Worm (Caenorhabditis elegans) whole organism, L4 larva: ENCODE results near the gene srj-38.
A peak's percentile ranks its signal among the peaks of the same experiment; 100 is the strongest.

ENCODE experiments used
- D1046.2 ChIP-seq: fragments of 200-800 bp; sonication (Bioruptor generic); IDR thresholded peaks from 2 replicates; pipeline ENCODE4 v1.3.6; 2022; ENCODE audit warnings: missing genetic modification characterization, missing compliant biosample characterization
- F44E2.7 ChIP-seq: fragments of 200-800 bp; sonication (Bioruptor generic); IDR thresholded peaks from 2 replicates; pipeline ENCODE4 v2.1.2; 2022; ENCODE audit warnings: missing genetic modification characterization, missing compliant biosample characterization
- T20F7.1 ChIP-seq: fragments of 200-800 bp; sonication (Bioruptor generic); optimal IDR thresholded peaks from 2 replicates; lab custom pipeline; 2018; ENCODE audit warnings: mild to moderate bottlenecking, missing genetic modification characterization, missing compliant biosample characterization
- T26A8.4 ChIP-seq: fragments of 200-800 bp; sonication (Bioruptor generic); IDR thresholded peaks from 2 replicates; pipeline ENCODE4 v1.3.6; 2022; ENCODE audit warnings: missing genetic modification characterization, missing compliant biosample characterization
- Y5F2A.4 ChIP-seq: fragments of 200-800 bp; sonication (Bioruptor generic); optimal IDR thresholded peaks from 2 replicates; lab custom pipeline; 2018; ENCODE audit warnings: mild to moderate bottlenecking, missing genetic modification characterization, missing compliant biosample characterization
- Y75B8A.6 ChIP-seq: fragments of 200-800 bp; sonication (Bioruptor generic); IDR thresholded peaks from 2 replicates; pipeline ENCODE4 v1.3.6; 2022; ENCODE audit warnings: missing genetic modification reagents, missing genetic modification characterization, missing compliant biosample characterization
- ZK337.2 ChIP-seq: fragments of 200-800 bp; sonication (Bioruptor generic); IDR thresholded peaks from 2 replicates; pipeline ENCODE4 v1.3.6; 2022; ENCODE audit warnings: missing genetic modification reagents, missing genetic modification characterization, missing compliant biosample characterization
- ZK546.5 ChIP-seq, 2 experiments: sonication (generic microtip); optimal IDR thresholded peaks; 2 replicates each; lab custom pipeline; 2017; ENCODE audit warnings: missing biosample characterization in 2 of 2, missing genetic modification characterization in 2 of 2
- aly-2 ChIP-seq: sonication (generic microtip); optimal IDR thresholded peaks from 2 replicates; lab custom pipeline; 2018; ENCODE audit warnings: missing biosample characterization, missing genetic modification characterization
- ama-1 ChIP-seq: fragments of 150-350 bp; optimal IDR thresholded peaks from 2 replicates; lab custom pipeline; 2014; ENCODE audit warnings: inconsistent platforms, mixed read lengths
- attf-4 ChIP-seq: sonication (generic microtip); optimal IDR thresholded peaks from 3 replicates; lab custom pipeline; 2017; ENCODE audit warnings: missing biosample characterization, missing genetic modification characterization
- ceh-28 ChIP-seq: fragments of 150-350 bp; optimal IDR thresholded peaks from 2 replicates; lab custom pipeline; 2014; ENCODE audit warnings: missing biosample characterization, missing genetic modification reagents, missing genetic modification characterization
- ceh-62 ChIP-seq: sonication (generic microtip); optimal IDR thresholded peaks from 2 replicates; lab custom pipeline; 2017; ENCODE audit warnings: missing biosample characterization, missing genetic modification characterization
- ceh-82 ChIP-seq: sonication (generic microtip); optimal IDR thresholded peaks from 2 replicates; lab custom pipeline; 2017; ENCODE audit warnings: missing biosample characterization, missing genetic modification characterization
- ctbp-1 ChIP-seq: fragments of 200-800 bp; sonication (Bioruptor generic); IDR thresholded peaks from 2 replicates; pipeline ENCODE4 v1.3.6; 2022; ENCODE audit warnings: missing genetic modification reagents, missing genetic modification characterization, missing compliant biosample characterization
- daf-16 ChIP-seq, 3 experiments: sonication (generic microtip); optimal IDR thresholded peaks; 2 replicates each; lab custom pipeline; 2016 to 2017; ENCODE audit warnings: missing genetic modification characterization in 3 of 3, missing genetic modification reagents in 3 of 3, mild to moderate bottlenecking in 2 of 3, missing compliant biosample characterization in 2 of 3, missing biosample characterization in 1 of 3, moderate library complexity in 1 of 3
- dmd-6 ChIP-seq: fragments of 200-800 bp; sonication (Bioruptor generic); IDR thresholded peaks from 2 replicates; pipeline ENCODE4 v1.3.6; 2022; ENCODE audit warnings: missing genetic modification reagents, missing genetic modification characterization, missing compliant biosample characterization
- dmd-8 ChIP-seq: fragments of 200-800 bp; sonication (Bioruptor generic); IDR thresholded peaks from 2 replicates; pipeline ENCODE4 v1.3.6; 2022; ENCODE audit warnings: missing genetic modification characterization, missing compliant biosample characterization
- dpl-1 ChIP-seq: fragments of 150-350 bp; optimal IDR thresholded peaks from 2 replicates; lab custom pipeline; 2014; ENCODE audit warnings: missing biosample characterization, missing genetic modification reagents, missing genetic modification characterization
- duxl-1 ChIP-seq: sonication (generic microtip); optimal IDR thresholded peaks from 2 replicates; lab custom pipeline; 2016; ENCODE audit warnings: mild to moderate bottlenecking, missing genetic modification characterization, moderate library complexity, missing compliant biosample characterization; ENCODE audit not compliant: poor library complexity
- dve-1 ChIP-seq: sonication (generic microtip); optimal IDR thresholded peaks from 2 replicates; lab custom pipeline; 2017; ENCODE audit warnings: antibody characterized with exemption, mild to moderate bottlenecking, missing genetic modification characterization, missing compliant biosample characterization; ENCODE audit not compliant: insufficient read depth
- egl-27 ChIP-seq: sonication (generic microtip); optimal IDR thresholded peaks from 3 replicates; lab custom pipeline; 2017; ENCODE audit warnings: missing biosample characterization, missing genetic modification reagents, missing genetic modification characterization
- gei-8 ChIP-seq: fragments of 200-800 bp; sonication (Bioruptor generic); optimal IDR thresholded peaks from 2 replicates; lab custom pipeline; 2018; ENCODE audit warnings: mild to moderate bottlenecking, missing genetic modification characterization, missing compliant biosample characterization
- hif-1 ChIP-seq, 2 experiments: sonication (generic microtip); optimal IDR thresholded peaks; 2 replicates each; lab custom pipeline; 2016 to 2017; ENCODE audit warnings: missing compliant biosample characterization in 2 of 2, missing genetic modification characterization in 2 of 2, missing genetic modification reagents in 2 of 2, missing genotype in 2 of 2, mild to moderate bottlenecking in 1 of 2
- hlh-11 ChIP-seq: fragments of 200-800 bp; sonication (Bioruptor generic); optimal IDR thresholded peaks from 2 replicates; lab custom pipeline; 2018; ENCODE audit warnings: mild to moderate bottlenecking, missing genetic modification characterization, missing compliant biosample characterization
- hlh-30 ChIP-seq: sonication (generic microtip); optimal IDR thresholded peaks from 2 replicates; lab custom pipeline; 2017; ENCODE audit warnings: antibody characterized with exemption, mild to moderate bottlenecking, missing genetic modification characterization, missing compliant biosample characterization; ENCODE audit not compliant: insufficient read depth
- lin-13 ChIP-seq: fragments of 150-350 bp; optimal IDR thresholded peaks from 2 replicates; lab custom pipeline; 2014; ENCODE audit warnings: missing biosample characterization, missing genetic modification reagents, missing genetic modification characterization
- lin-15B ChIP-seq: fragments of 150-350 bp; sonication (generic microtip); optimal IDR thresholded peaks from 3 replicates; lab custom pipeline; 2014; ENCODE audit warnings: missing biosample characterization, missing genetic modification characterization
- lin-29 ChIP-seq: fragments of 200-800 bp; sonication (Bioruptor generic); IDR thresholded peaks from 2 replicates; pipeline ENCODE4 v1.3.6; 2022; ENCODE audit warnings: missing genetic modification reagents, missing genetic modification characterization, missing compliant biosample characterization
- lin-38 ChIP-seq: fragments of 200-800 bp; sonication (Bioruptor generic); IDR thresholded peaks from 2 replicates; pipeline ENCODE4 v1.3.6; 2022; ENCODE audit warnings: missing genetic modification reagents, missing genetic modification characterization, missing compliant biosample characterization
- lsy-2 ChIP-seq, 2 experiments: fragments of 150-350 bp in 1 of 2; sonication (generic microtip) in 1 of 2; optimal IDR thresholded peaks; 2 replicates each; lab custom pipeline; 2014 to 2017; ENCODE audit warnings: missing biosample characterization in 2 of 2, missing genetic modification characterization in 2 of 2
- mdl-1 ChIP-seq, 2 experiments: fragments of 150-350 bp in 1 of 2; sonication (generic microtip) in 1 of 2; optimal IDR thresholded peaks; 2 replicates each; lab custom pipeline; 2014 to 2017; ENCODE audit warnings: missing biosample characterization in 2 of 2, missing genetic modification characterization in 2 of 2
- mes-2 ChIP-seq: sonication (generic microtip); optimal IDR thresholded peaks from 2 replicates; lab custom pipeline; 2016; ENCODE audit warnings: missing genotype, mild to moderate bottlenecking, missing genetic modification characterization, missing compliant biosample characterization; ENCODE audit not compliant: poor library complexity, severe bottlenecking
- mxl-3 ChIP-seq: fragments of 200-800 bp; sonication (Bioruptor generic); optimal IDR thresholded peaks from 2 replicates; lab custom pipeline; 2018; ENCODE audit warnings: mild to moderate bottlenecking, missing genetic modification characterization, missing compliant biosample characterization
- nhr-28 ChIP-seq: fragments of 150-350 bp; optimal IDR thresholded peaks from 2 replicates; lab custom pipeline; 2014; ENCODE audit warnings: missing biosample characterization, missing genetic modification characterization
- nhr-42 ChIP-seq: fragments of 200-800 bp; sonication (Bioruptor generic); IDR thresholded peaks from 2 replicates; pipeline ENCODE4 v1.3.6; 2022; ENCODE audit warnings: missing genetic modification characterization, missing compliant biosample characterization
- nhr-48 ChIP-seq: sonication (generic microtip); optimal IDR thresholded peaks from 2 replicates; lab custom pipeline; 2016; ENCODE audit warnings: mild to moderate bottlenecking, missing genetic modification characterization, missing compliant biosample characterization
- nhr-6 ChIP-seq: fragments of 150-350 bp; optimal IDR thresholded peaks from 2 replicates; lab custom pipeline; 2014; ENCODE audit warnings: missing biosample characterization, missing genetic modification characterization
- nhr-77 ChIP-seq: fragments of 150-350 bp; optimal IDR thresholded peaks from 2 replicates; lab custom pipeline; 2014; ENCODE audit warnings: missing biosample characterization, missing genetic modification characterization
- php-3 ChIP-seq: fragments of 200-800 bp; sonication (Bioruptor generic); IDR thresholded peaks from 2 replicates; pipeline ENCODE4 v1.3.6; 2022; ENCODE audit warnings: missing genetic modification reagents, missing genetic modification characterization, missing compliant biosample characterization
- saeg-2 ChIP-seq: fragments of 200-800 bp; sonication (Bioruptor generic); IDR thresholded peaks from 2 replicates; pipeline ENCODE4 v1.3.6; 2022; ENCODE audit warnings: missing genetic modification reagents, missing genetic modification characterization, missing compliant biosample characterization
- spr-1 ChIP-seq: sonication (generic microtip); optimal IDR thresholded peaks from 2 replicates; lab custom pipeline; 2016; ENCODE audit warnings: mild to moderate bottlenecking, missing genetic modification characterization, missing compliant biosample characterization
- spr-3 ChIP-seq: fragments of 200-800 bp; sonication (Bioruptor generic); optimal IDR thresholded peaks from 2 replicates; lab custom pipeline; 2018; ENCODE audit warnings: mild to moderate bottlenecking, missing genetic modification characterization, missing compliant biosample characterization
- tag-97 ChIP-seq: fragments of 200-800 bp; sonication (Bioruptor generic); IDR thresholded peaks from 2 replicates; pipeline ENCODE4 v1.3.6; 2022; ENCODE audit warnings: missing genetic modification characterization, missing compliant biosample characterization
- unc-130 ChIP-seq: sonication (generic microtip); optimal IDR thresholded peaks from 2 replicates; lab custom pipeline; 2016; ENCODE audit warnings: missing genetic modification reagents, missing genetic modification characterization, missing compliant biosample characterization
- zfp-3 ChIP-seq: fragments of 200-800 bp; sonication (Bioruptor generic); conservative IDR thresholded peaks from 2 replicates; pipeline ENCODE4 v1.3.6; 2022; ENCODE audit warnings: missing genetic modification reagents, missing genetic modification characterization, missing compliant biosample characterization
- zip-11 ChIP-seq: fragments of 200-800 bp; sonication (Bioruptor generic); IDR thresholded peaks from 2 replicates; pipeline ENCODE4 v1.3.6; 2022; ENCODE audit warnings: missing genetic modification characterization, missing compliant biosample characterization

The srj-38 gene

DNA sequence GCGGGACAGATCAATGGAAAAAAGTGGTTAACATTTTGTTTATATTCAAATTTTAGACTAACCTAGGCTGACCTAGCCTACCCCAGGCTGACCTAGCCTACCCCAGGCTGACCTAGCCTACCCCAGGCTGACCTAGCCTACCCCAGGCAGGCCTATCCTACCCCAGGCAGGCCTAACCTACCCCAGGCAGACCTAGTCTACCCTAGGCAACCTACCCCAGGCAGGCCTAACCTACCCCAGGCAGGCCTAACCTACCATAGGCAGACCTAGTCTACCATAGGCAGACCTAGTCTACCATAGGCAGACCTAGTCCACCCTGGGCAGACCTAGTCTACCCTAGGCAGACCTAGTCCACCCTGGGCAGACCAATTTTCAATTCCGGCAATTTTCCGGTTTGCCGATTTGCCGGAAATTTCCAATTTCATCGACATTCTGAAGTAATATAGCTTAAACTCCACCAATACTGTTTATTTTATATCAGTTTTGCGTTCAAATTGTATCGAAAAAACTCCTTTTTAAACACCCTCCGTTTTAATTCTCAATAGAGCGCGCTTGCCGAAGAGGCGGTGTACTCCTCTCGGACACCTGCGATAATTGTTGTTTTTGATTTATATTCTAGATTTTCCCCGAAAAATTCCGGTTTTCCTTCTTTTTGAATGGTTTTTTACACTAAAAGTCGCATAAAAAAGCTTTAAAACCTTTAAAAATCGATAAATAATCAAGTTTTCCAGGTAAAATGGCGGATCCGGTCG is 20.2 kb upstream of the srj-38 start, which contains the start of gene trm-2A (continued):
- TF ChIP-seq dpl-1 (GFP tag; lab: Kevin White, UChicago) = peak; percentile 95
- TF ChIP-seq tag-97 (GFP tag; lab: Robert Waterston, UW) = no peak
- peak; percentile 12 for TF ChIP-seq nhr-6

DNA sequence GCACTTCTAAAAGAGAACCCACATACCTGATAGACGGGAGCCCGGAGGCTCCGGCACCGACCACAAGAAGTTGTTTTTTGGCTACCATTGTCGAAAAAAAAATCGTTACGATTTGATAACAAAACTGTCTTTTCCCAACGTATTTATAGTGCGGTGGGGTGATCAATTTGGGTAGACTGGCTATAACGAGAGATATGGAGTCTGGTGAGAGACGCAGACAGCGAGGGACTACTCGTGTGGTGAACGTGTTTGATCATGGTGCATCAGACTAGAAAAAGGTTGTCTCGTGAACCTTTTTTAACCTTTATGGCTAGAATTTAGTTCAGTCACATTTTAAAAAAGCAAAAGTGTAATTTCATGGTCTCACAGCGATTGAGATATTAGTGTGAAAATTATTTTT is 19.2 kb upstream of the srj-38 start, which contains the start of gene fmo-5:
fmo-5 (minus strand) TSS at position 206 of the 400 bp plus-strand sequence.
- TF ChIP-seq tag-97 (GFP tag; lab: Robert Waterston, UW) (no peak), nhr-28 (tag; lab: Kevin White, UChicago) (peak; percentile 84), php-3 (GFP tag; lab: Robert Waterston, UW) (peak; percentile 50; the same call in 1 of the 2 replicates), ama-1 (no peak), nhr-77 (tag; lab: Kevin White, UChicago) (peak; percentile 51), hlh-30 (tag; lab: Kevin White, UChicago) (peak; percentile 96), dmd-8 (GFP tag; lab: Robert Waterston, UW) (no peak), ZK546.5 (tag; optimal IDR thresholded peaks at IDR 0.05; lab: Kevin White, UChicago) (no peak), ceh-28 (no peak), Y5F2A.4 (GFP tag; lab: Kevin White, UChicago) (no peak), mes-2 (tag; lab: Kevin White, UChicago) (peak; percentile 64), zip-11 (GFP tag; lab: Robert Waterston, UW) (no peak), lin-13 (GFP tag; lab: Kevin White, UChicago) (no peak), T20F7.1 (GFP tag; lab: Kevin White, UChicago) (no peak), mdl-1 (tag; optimal IDR thresholded peaks at IDR 0.05; lab: Kevin White, UChicago) (peak; percentile 48 to 91), duxl-1 (tag; lab: Kevin White, UChicago) (no peak), ZK337.2 (GFP tag; lab: Robert Waterston, UW) (no peak), dpl-1 (GFP tag; lab: Kevin White, UChicago) (peak; percentile 47), egl-27 (no peak), saeg-2 (GFP tag; lab: Robert Waterston, UW) (no peak), hif-1 (tag; optimal IDR thresholded peaks at IDR 0.05; lab: Kevin White, UChicago) (no peak), ceh-82 (tag; lab: Kevin White, UChicago) (no peak), nhr-48 (peak; percentile 2), ctbp-1 (GFP tag; lab: Robert Waterston, UW) (no peak), gei-8 (no peak), hlh-11 (tag; lab: Kevin White, UChicago) (peak; percentile 57), nhr-42 (0 out of 2 replicates have a peak, but pooled peaks have one; percentile 31), dmd-6 (GFP tag; lab: Robert Waterston, UW) (peak; percentile 75), F44E2.7 (no peak), Y75B8A.6 (no peak), nhr-6 (no peak), lsy-2 (tag; optimal IDR thresholded peaks at IDR 0.05; lab: Kevin White, UChicago) (no peak), daf-16 (GFP tag; optimal IDR thresholded peaks at IDR 0.05; lab: Kevin White, UChicago) (no peak), daf-16 (tag; optimal IDR thresholded peaks at IDR 0.05; lab: Kevin White, UChicago) (peak; percentile 51), spr-3 (GFP tag; lab: Kevin White, UChicago) (no peak), unc-130 (no peak), lin-29 (GFP tag; lab: Robert Waterston, UW) (no peak), mxl-3 (GFP tag; lab: Kevin White, UChicago) (peak; percentile 65), D1046.2 (GFP tag; lab: Robert Waterston, UW) (no peak), lin-15B (tag; lab: Kevin White, UChicago) (no peak), zfp-3 (GFP tag; lab: Robert Waterston, UW) (no peak), aly-2 (no peak), lin-38 (GFP tag; lab: Robert Waterston, UW) (peak; percentile 65; the same call in 1 of the 2 replicates), spr-1 (tag; lab: Kevin White, UChicago) (no peak), T26A8.4 (0 out of 2 replicates have a peak, but pooled peaks have one; percentile 31), ceh-62 (tag; lab: Kevin White, UChicago) (no peak), attf-4 (tag; lab: Kevin White, UChicago) (no peak), dve-1 (tag; lab: Kevin White, UChicago) (peak; percentile 59)
